Worm (Caenorhabditis elegans): Measurements from ENCODE around the gene C01G5.4.

- TF ChIP-seq med-1 (GFP tag; optimal IDR thresholded peaks at IDR 0.05; ENCODE audit: insufficient read depth), result no peak
- no peak for TF ChIP-seq cog-1 (tag; optimal IDR thresholded peaks at IDR 0.05)
- TF ChIP-seq flt-1 (GFP tag; IDR thresholded peaks at IDR 0.05), result no peak
- TF ChIP-seq T22C8.4 (GFP tag; IDR thresholded peaks at IDR 0.05), result no peak
- no peak for TF ChIP-seq ztf-29 (GFP tag; IDR thresholded peaks at IDR 0.05)
- TF ChIP-seq ref-1 (GFP tag; conservative IDR thresholded peaks at IDR 0.05), result no peak
These were observed 4.4 kb downstream of the C01G5.4 start, which contains the start of gene C01G5.3 for ce11 chrIV:6535908-6536307.

All from whole organism, midembryonic.